Worm (Caenorhabditis elegans): ENCODE results near the gene wrt-2.

DNA sequence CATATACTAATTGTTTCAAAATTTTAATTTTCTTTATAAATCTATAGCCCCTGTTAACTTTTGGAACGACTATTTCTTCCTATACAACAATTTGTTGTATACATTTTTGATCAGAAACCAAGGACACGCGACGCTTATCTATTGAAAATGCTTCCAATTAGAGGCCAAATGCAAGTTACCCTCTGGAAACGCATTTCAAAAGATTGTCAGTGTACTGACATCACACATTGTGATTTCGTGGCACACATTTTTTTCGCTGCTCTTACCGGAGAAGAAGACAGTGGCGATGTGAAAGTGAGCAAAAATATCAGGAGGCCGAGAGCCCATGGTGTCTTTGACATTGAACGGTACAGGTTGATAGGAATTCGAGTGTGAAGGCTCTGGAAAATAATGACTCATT is 48.7 kb downstream of the wrt-2 start, which contains the start of gene cnnm-3:
- TF ChIP-seq zag-1 (tag; optimal IDR thresholded peaks at IDR 0.05) (no peak), ama-1 (optimal IDR thresholded peaks at IDR 0.05) (no peak), aly-2 (tag; optimal IDR thresholded peaks at IDR 0.05) (no peak), pha-4 (GFP tag; IDR thresholded peaks at IDR 0.05) (no peak), pha-4 (tag; optimal IDR thresholded peaks at IDR 0.05) (no peak), snpc-4 (tag; optimal IDR thresholded peaks at IDR 0.05) (no peak), set-16 (GFP tag; IDR thresholded peaks at IDR 0.05) (no peak), nhr-25 (tag; optimal IDR thresholded peaks at IDR 0.05; ENCODE audit: borderline replicate concordance, insufficient read depth) (no peak), aha-1 (tag) (no peak), fos-1 (tag; optimal IDR thresholded peaks at IDR 0.05) (no peak), lir-3 (tag; optimal IDR thresholded peaks at IDR 0.05) (no peak)

Measured in whole organism, L4 larva.